Worm (Caenorhabditis elegans) whole organism, mixed stage, embryonic: ENCODE data around the gene fbxb-112.

Experiments used
- M03D4.4 ChIP-seq: sonication (generic microtip); optimal IDR thresholded peaks from 2 replicates; lab custom pipeline; 2017; ENCODE audit warnings: mild to moderate bottlenecking, missing genetic modification characterization, missing compliant biosample characterization
- bed-3 ChIP-seq: fragments of 200-800 bp; sonication (Bioruptor generic); optimal IDR thresholded peaks from 3 replicates; lab custom pipeline; 2018; ENCODE audit warnings: mild to moderate bottlenecking, missing genetic modification characterization, moderate library complexity, missing compliant biosample characterization
- blmp-1 ChIP-seq: fragments of 150-350 bp; optimal IDR thresholded peaks from 2 replicates; lab custom pipeline; 2014; ENCODE audit warnings: missing biosample characterization, missing genetic modification characterization
- ceh-39 ChIP-seq: fragments of 150-350 bp; optimal IDR thresholded peaks from 2 replicates; lab custom pipeline; 2014; ENCODE audit warnings: missing biosample characterization, missing genetic modification characterization
- ceh-43 ChIP-seq: fragments of 200-800 bp; sonication (Bioruptor generic); optimal IDR thresholded peaks from 2 replicates; lab custom pipeline; 2018; ENCODE audit warnings: mild to moderate bottlenecking, missing genetic modification characterization, moderate library complexity, missing compliant biosample characterization
- ceh-83 ChIP-seq: fragments of 200-800 bp; sonication (Bioruptor generic); optimal IDR thresholded peaks from 2 replicates; lab custom pipeline; 2018; ENCODE audit warnings: mild to moderate bottlenecking, missing genetic modification characterization, missing compliant biosample characterization
- cnd-1 ChIP-seq: fragments of 200-800 bp; sonication (Bioruptor generic); optimal IDR thresholded peaks from 2 replicates; lab custom pipeline; 2018; ENCODE audit warnings: mild to moderate bottlenecking, missing genetic modification characterization, missing compliant biosample characterization
- drap-1 ChIP-seq: fragments of 200-800 bp; sonication (Bioruptor generic); optimal IDR thresholded peaks from 3 replicates; lab custom pipeline; 2018; ENCODE audit warnings: mild to moderate bottlenecking, missing genetic modification characterization, missing compliant biosample characterization
- elt-1 ChIP-seq: sonication (generic microtip); optimal IDR thresholded peaks from 2 replicates; lab custom pipeline; 2017; ENCODE audit warnings: missing genetic modification characterization, mild to moderate bottlenecking, missing compliant biosample characterization, antibody characterized with exemption, moderate library complexity, borderline replicate concordance; ENCODE audit not compliant: insufficient read depth
- flh-1 ChIP-seq: fragments of 200-800 bp; sonication (Bioruptor generic); optimal IDR thresholded peaks from 2 replicates; lab custom pipeline; 2018; ENCODE audit warnings: mild to moderate bottlenecking, missing genetic modification characterization, moderate library complexity, missing compliant biosample characterization
- ham-2 ChIP-seq: fragments of 200-800 bp; sonication (Bioruptor generic); optimal IDR thresholded peaks from 2 replicates; lab custom pipeline; 2018; ENCODE audit warnings: mild to moderate bottlenecking, missing genetic modification characterization, missing compliant biosample characterization
- hlh-1 ChIP-seq: fragments of 150-350 bp; optimal IDR thresholded peaks from 2 replicates; lab custom pipeline; 2014; ENCODE audit warnings: missing biosample characterization, missing genetic modification reagents, missing genetic modification characterization
- lin-13 ChIP-seq: fragments of 150-350 bp; optimal IDR thresholded peaks from 2 replicates; lab custom pipeline; 2014; ENCODE audit warnings: missing biosample characterization, missing genetic modification characterization
- lin-32 ChIP-seq: fragments of 200-800 bp; sonication (Bioruptor generic); optimal IDR thresholded peaks from 2 replicates; lab custom pipeline; 2018; ENCODE audit warnings: mild to moderate bottlenecking, missing genetic modification characterization, missing compliant biosample characterization
- lsy-2 ChIP-seq: fragments of 150-350 bp; optimal IDR thresholded peaks from 2 replicates; lab custom pipeline; 2014; ENCODE audit warnings: missing biosample characterization, missing genetic modification characterization
- mab-5 ChIP-seq: fragments of 150-350 bp; optimal IDR thresholded peaks from 2 replicates; lab custom pipeline; 2014; ENCODE audit warnings: missing biosample characterization, missing genetic modification characterization
- mep-1 ChIP-seq: fragments of 150-350 bp; optimal IDR thresholded peaks from 2 replicates; lab custom pipeline; 2017; ENCODE audit warnings: missing biosample characterization, missing genetic modification reagents, missing genetic modification characterization, inconsistent platforms
- mls-2 ChIP-seq: sonication (generic microtip); optimal IDR thresholded peaks from 2 replicates; lab custom pipeline; 2016; ENCODE audit warnings: mild to moderate bottlenecking, missing genetic modification characterization, moderate library complexity, missing compliant biosample characterization
- nhr-12 ChIP-seq: fragments of 150-350 bp; optimal IDR thresholded peaks from 2 replicates; lab custom pipeline; 2014; ENCODE audit warnings: missing biosample characterization, missing genetic modification characterization
- nhr-2 ChIP-seq: fragments of 150-350 bp; optimal IDR thresholded peaks from 2 replicates; lab custom pipeline; 2014; ENCODE audit warnings: missing biosample characterization, missing genetic modification characterization
- nhr-237 ChIP-seq: fragments of 150-350 bp; optimal IDR thresholded peaks from 2 replicates; lab custom pipeline; 2014; ENCODE audit warnings: missing biosample characterization, missing genetic modification characterization
- nhr-28 ChIP-seq: fragments of 150-350 bp; optimal IDR thresholded peaks from 2 replicates; lab custom pipeline; 2014; ENCODE audit warnings: missing biosample characterization, missing genetic modification characterization
- nhr-76 ChIP-seq: sonication (generic microtip); optimal IDR thresholded peaks from 2 replicates; lab custom pipeline; 2017; ENCODE audit warnings: missing biosample characterization, missing genetic modification characterization
- pha-4 ChIP-seq: fragments of 150-350 bp; optimal IDR thresholded peaks from 2 replicates; lab custom pipeline; 2018; ENCODE audit warnings: missing biosample characterization, missing genetic modification reagents, missing genetic modification characterization
- sem-2 ChIP-seq: fragments of 200-800 bp; sonication (Bioruptor generic); optimal IDR thresholded peaks from 2 replicates; lab custom pipeline; 2018; ENCODE audit warnings: mild to moderate bottlenecking, missing genetic modification characterization, missing compliant biosample characterization
- snpc-4 ChIP-seq: fragments of 150-350 bp; optimal IDR thresholded peaks from 2 replicates; lab custom pipeline; 2014; ENCODE audit warnings: missing biosample characterization, missing genetic modification characterization
- tbx-8 ChIP-seq: fragments of 200-800 bp; sonication (Bioruptor generic); optimal IDR thresholded peaks from 2 replicates; lab custom pipeline; 2018; ENCODE audit warnings: mild to moderate bottlenecking, missing genetic modification characterization, moderate library complexity, missing compliant biosample characterization
- unc-120 ChIP-seq: sonication (generic microtip); optimal IDR thresholded peaks from 2 replicates; lab custom pipeline; 2017; ENCODE audit warnings: missing genetic modification characterization, missing compliant biosample characterization; ENCODE audit not compliant: poor library complexity, severe bottlenecking
- unc-39 ChIP-seq: fragments of 150-350 bp; optimal IDR thresholded peaks from 2 replicates; lab custom pipeline; 2014; ENCODE audit warnings: missing biosample characterization, missing genetic modification characterization
- unc-62 ChIP-seq: fragments of 150-350 bp; optimal IDR thresholded peaks from 2 replicates; lab custom pipeline; 2014; ENCODE audit warnings: missing biosample characterization, missing genetic modification reagents, missing genetic modification characterization
- zip-8 ChIP-seq: fragments of 150-350 bp; optimal IDR thresholded peaks from 2 replicates; lab custom pipeline; 2014; ENCODE audit warnings: missing biosample characterization, missing genetic modification characterization
- ztf-11 ChIP-seq: fragments of 150-350 bp; optimal IDR thresholded peaks from 2 replicates; lab custom pipeline; 2014; ENCODE audit warnings: missing biosample characterization, missing genetic modification characterization

Gene fbxb-112

ce11 chrII:3453521-3453920 is 37.4 kb upstream of the fbxb-112 start, which contains the start of gene C16C8.11:
Gene C16C8.11, plus strand, starts transcription at chrII:3453708.
- TF ChIP-seq M03D4.4 (tag; lab: Kevin White, UChicago) (no peak), zip-8 (no peak), nhr-12 (tag; lab: Kevin White, UChicago) (no peak), snpc-4 (no peak), lsy-2 (tag; lab: Kevin White, UChicago) (no peak), pha-4 (tag; lab: Kevin White, UChicago) (no peak), cnd-1 (tag; lab: Kevin White, UChicago) (no peak), bed-3 (no peak), sem-2 (GFP tag; lab: Kevin White, UChicago) (no peak), drap-1 (no peak), flh-1 (GFP tag; lab: Kevin White, UChicago) (no peak), blmp-1 (tag; lab: Kevin White, UChicago) (no peak), unc-62 (no peak), nhr-2 (no peak), lin-32 (no peak), lin-13 (no peak), nhr-28 (tag; lab: Kevin White, UChicago) (no peak), ceh-83 (GFP tag; lab: Kevin White, UChicago) (no peak)
- TF ChIP-seq, all 35 proteins: peak for 0

- TF ChIP-seq pha-4 (tag; lab: Kevin White, UChicago) (no peak), lin-32 (no peak), drap-1 (no peak), elt-1 (tag; lab: Kevin White, UChicago) (no peak), ceh-39 (tag; lab: Kevin White, UChicago) (no peak), lsy-2 (tag; lab: Kevin White, UChicago) (no peak), mep-1 (tag; lab: Kevin White, UChicago) (no peak), ceh-43 (GFP tag; lab: Kevin White, UChicago) (no peak), unc-62 (no peak), mab-5 (tag; lab: Kevin White, UChicago) (no peak), ztf-11 (tag; lab: Kevin White, UChicago) (no peak), nhr-28 (tag; lab: Kevin White, UChicago) (no peak), nhr-76 (tag; lab: Kevin White, UChicago) (no peak)
- TF ChIP-seq, all 35 proteins: peak for 0
Measured at ce11 chrII:3458209-3458608, 32.7 kb upstream of the fbxb-112 start, which contains the start of the genes C16C8.26 and C16C8.19. Gene C16C8.26, minus strand, starts transcription at chrII:3458309. Gene C16C8.19, plus strand, starts transcription at chrII:3458487.

DNA sequence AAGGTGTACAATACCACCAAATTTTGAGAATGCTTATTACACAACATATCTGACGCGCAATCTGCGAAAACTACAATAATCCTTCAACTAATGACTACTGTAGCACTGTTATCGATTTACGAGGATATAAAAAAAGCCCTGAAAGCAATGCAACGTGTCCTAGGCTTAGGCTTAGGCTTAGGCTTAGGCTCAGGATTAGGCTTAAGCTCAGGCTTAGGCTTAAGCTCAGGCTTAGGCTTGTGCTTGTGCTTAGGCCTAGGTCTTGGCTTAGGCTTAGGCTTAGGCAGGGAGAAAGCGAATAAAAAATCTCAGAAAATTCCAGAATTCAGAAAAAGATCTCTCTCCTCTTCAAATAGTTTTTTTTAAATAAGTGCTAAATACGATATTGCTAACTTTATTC is 31.7 kb upstream of the fbxb-112 start:
- TF ChIP-seq sem-2 (GFP tag; lab: Kevin White, UChicago) = no peak
- TF ChIP-seq unc-39 (tag; lab: Kevin White, UChicago) = no peak
- TF ChIP-seq nhr-12 (tag; lab: Kevin White, UChicago) = no peak
- TF ChIP-seq nhr-237 (tag; lab: Kevin White, UChicago) = no peak
- TF ChIP-seq mep-1 (tag; lab: Kevin White, UChicago) = no peak
- TF ChIP-seq mls-2 (tag; lab: Kevin White, UChicago) = no peak
- TF ChIP-seq hlh-1 (tag; lab: Kevin White, UChicago) = no peak
- TF ChIP-seq snpc-4 = no peak
- no peak for TF ChIP-seq unc-62
- no peak for TF ChIP-seq blmp-1 (tag; lab: Kevin White, UChicago)
- TF ChIP-seq ham-2 = no peak
- no peak for TF ChIP-seq nhr-28 (tag; lab: Kevin White, UChicago)
- TF ChIP-seq zip-8 = no peak
- TF ChIP-seq elt-1 (tag; lab: Kevin White, UChicago) = no peak
- TF ChIP-seq ztf-11 (tag; lab: Kevin White, UChicago) = no peak
- no peak for TF ChIP-seq bed-3
- TF ChIP-seq mab-5 (tag; lab: Kevin White, UChicago) = no peak
- TF ChIP-seq tbx-8 (GFP tag; lab: Kevin White, UChicago) = no peak
- TF ChIP-seq cnd-1 (tag; lab: Kevin White, UChicago) = no peak
- no peak for TF ChIP-seq pha-4 (tag; lab: Kevin White, UChicago)
- TF ChIP-seq, all 35 proteins: peak for 0

DNA sequence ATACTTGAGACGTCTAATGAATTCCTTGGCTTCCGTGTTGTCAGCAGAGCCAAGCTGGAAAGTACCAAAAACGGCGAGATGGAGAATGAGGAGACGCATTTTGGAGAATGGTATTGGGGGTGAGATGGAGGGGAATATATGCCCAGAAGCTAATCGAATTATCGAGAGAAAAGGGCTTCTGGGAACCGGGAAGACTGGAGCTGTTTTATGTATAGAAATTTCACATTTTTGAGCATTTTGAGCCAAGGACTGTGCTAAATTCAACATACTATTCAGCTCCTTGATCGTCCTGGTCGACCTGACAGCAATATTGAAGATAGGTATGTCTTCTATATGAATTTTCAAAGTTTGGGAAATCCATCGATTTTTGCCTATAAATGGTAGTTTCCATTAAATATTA is 30.8 kb upstream of the fbxb-112 start, which contains the start of gene C16C8.7:
C16C8.7 (minus strand) TSS at position 101 of the 400 bp plus-strand sequence.
- TF ChIP-seq unc-120 = no peak
- TF ChIP-seq unc-62 = no peak
- no peak for TF ChIP-seq zip-8
- TF ChIP-seq ceh-43 (GFP tag; lab: Kevin White, UChicago) = no peak
- no peak for TF ChIP-seq cnd-1 (tag; lab: Kevin White, UChicago)
- no peak for TF ChIP-seq sem-2 (GFP tag; lab: Kevin White, UChicago)
- no peak for TF ChIP-seq hlh-1 (tag; lab: Kevin White, UChicago)
- TF ChIP-seq blmp-1 (tag; lab: Kevin White, UChicago) = no peak
- TF ChIP-seq nhr-76 (tag; lab: Kevin White, UChicago) = no peak
